Worm (Caenorhabditis elegans) whole organism, early embryonic: Measurements from ENCODE around the gene ulp-1.

Experiments
- B0310.2 ChIP-seq: sonication (generic microtip); optimal IDR thresholded peaks from 2 replicates; lab custom pipeline; 2016; ENCODE audit warnings: mild to moderate bottlenecking, missing genetic modification characterization, missing compliant biosample characterization
- F13C5.2 ChIP-seq: sonication (generic microtip); optimal IDR thresholded peaks from 2 replicates; lab custom pipeline; 2017; ENCODE audit warnings: mild to moderate bottlenecking, missing genetic modification characterization, inconsistent platforms, missing compliant biosample characterization
- aly-1 ChIP-seq: sonication (generic microtip); optimal IDR thresholded peaks from 2 replicates; lab custom pipeline; 2016; ENCODE audit warnings: missing genetic modification characterization, missing compliant biosample characterization
- ama-1 ChIP-seq: fragments of 150-350 bp; optimal IDR thresholded peaks from 2 replicates; lab custom pipeline; 2014
- ceh-13 ChIP-seq: fragments of 200-800 bp; sonication (Bioruptor generic); optimal IDR thresholded peaks from 2 replicates; lab custom pipeline; 2018; ENCODE audit warnings: mild to moderate bottlenecking, missing genetic modification characterization, missing compliant biosample characterization
- ceh-36 ChIP-seq: sonication (generic microtip); optimal IDR thresholded peaks from 2 replicates; lab custom pipeline; 2016; ENCODE audit warnings: missing genetic modification characterization, inconsistent platforms, missing compliant biosample characterization
- ets-7 ChIP-seq: sonication (generic microtip); optimal IDR thresholded peaks from 2 replicates; lab custom pipeline; 2016; ENCODE audit warnings: missing genotype, missing genetic modification characterization, missing compliant biosample characterization
- flt-1 ChIP-seq: fragments of 200-800 bp; sonication (Bioruptor generic); IDR thresholded peaks from 2 replicates; pipeline ENCODE4 v1.3.6; 2022; ENCODE audit warnings: missing genetic modification characterization, missing compliant biosample characterization
- hmbx-1 ChIP-seq: sonication (generic microtip); optimal IDR thresholded peaks from 2 replicates; lab custom pipeline; 2016; ENCODE audit warnings: mild to moderate bottlenecking, missing genetic modification characterization, missing compliant biosample characterization
- hmg-4 ChIP-seq: fragments of 200-800 bp; sonication (Bioruptor generic); optimal IDR thresholded peaks from 2 replicates; lab custom pipeline; 2018; ENCODE audit warnings: mild to moderate bottlenecking, missing genetic modification characterization, missing compliant biosample characterization
- hnd-1 ChIP-seq: sonication (generic microtip); optimal IDR thresholded peaks from 2 replicates; lab custom pipeline; 2016; ENCODE audit warnings: missing genetic modification characterization, missing compliant biosample characterization
- pes-1 ChIP-seq: fragments of 200-800 bp; sonication (Bioruptor generic); IDR thresholded peaks from 2 replicates; pipeline ENCODE4 v1.3.6; 2022; ENCODE audit warnings: missing genetic modification reagents, missing genetic modification characterization, missing compliant biosample characterization
- scrt-1 ChIP-seq: fragments of 200-800 bp; sonication (Bioruptor generic); IDR thresholded peaks from 2 replicates; pipeline ENCODE4 v1.3.6; 2022; ENCODE audit warnings: missing genetic modification characterization, missing compliant biosample characterization
- sea-1 ChIP-seq: fragments of 200-800 bp; sonication (Bioruptor generic); conservative IDR thresholded peaks from 2 replicates; pipeline ENCODE4 v1.3.6; 2022; ENCODE audit warnings: missing genetic modification characterization, missing compliant biosample characterization
- tbx-11 ChIP-seq: fragments of 200-800 bp; sonication (Bioruptor generic); IDR thresholded peaks from 2 replicates; pipeline ENCODE4 v1.3.6; 2022; ENCODE audit warnings: missing genetic modification characterization, missing compliant biosample characterization
- tbx-37 ChIP-seq: fragments of 200-800 bp; sonication (Bioruptor generic); conservative IDR thresholded peaks from 2 replicates; pipeline ENCODE4 v1.3.6; 2022; ENCODE audit warnings: missing genetic modification reagents, missing genetic modification characterization, missing compliant biosample characterization
- tra-4 ChIP-seq: sonication (generic microtip); optimal IDR thresholded peaks from 2 replicates; lab custom pipeline; 2017; ENCODE audit warnings: missing genetic modification characterization, missing compliant biosample characterization

Gene ulp-1

ce11 chrIII:5193266-5193665 lies 23.7 kb upstream of the ulp-1 start:
- TF ChIP-seq ceh-13 (GFP tag; lab: Kevin White, UChicago) (no peak), tbx-11 (GFP tag; lab: Robert Waterston, UW) (no peak), tra-4 (no peak), F13C5.2 (tag; lab: Kevin White, UChicago) (no peak)

ce11 chrIII:5190671-5191174 lies 21.1 kb upstream of the ulp-1 start, which contains the start of gene hira-1:
Gene hira-1 (plus strand): TSS chrIII:5191124.
- TF ChIP-seq ceh-13 (GFP tag; lab: Kevin White, UChicago) (no peak), pes-1 (GFP tag; lab: Robert Waterston, UW) (no peak), hnd-1 (tag; lab: Kevin White, UChicago) (no peak), tra-4 (no peak), aly-1 (no peak), hmbx-1 (tag; lab: Kevin White, UChicago) (no peak), ceh-36 (tag; lab: Kevin White, UChicago) (no peak), flt-1 (GFP tag; lab: Robert Waterston, UW) (no peak), ets-7 (tag; lab: Kevin White, UChicago) (no peak), F13C5.2 (tag; lab: Kevin White, UChicago) (no peak), hmg-4 (GFP tag; lab: Kevin White, UChicago) (no peak), tbx-37 (GFP tag; lab: Robert Waterston, UW) (no peak), sea-1 (no peak), B0310.2 (tag; lab: Kevin White, UChicago) (no peak), scrt-1 (GFP tag; lab: Robert Waterston, UW) (no peak)

- no peak for TF ChIP-seq scrt-1 (GFP tag; lab: Robert Waterston, UW)
- TF ChIP-seq hnd-1 (tag; lab: Kevin White, UChicago): no peak
- TF ChIP-seq hmbx-1 (tag; lab: Kevin White, UChicago): no peak
- no peak for TF ChIP-seq F13C5.2 (tag; lab: Kevin White, UChicago)
- TF ChIP-seq sea-1: no peak
- TF ChIP-seq ceh-36 (tag; lab: Kevin White, UChicago): no peak
- no peak for TF ChIP-seq ets-7 (tag; lab: Kevin White, UChicago)
- no peak for TF ChIP-seq tbx-11 (GFP tag; lab: Robert Waterston, UW)
- no peak for TF ChIP-seq tbx-37 (GFP tag; lab: Robert Waterston, UW)
- TF ChIP-seq tra-4: no peak
- no peak for TF ChIP-seq aly-1
- TF ChIP-seq ceh-13 (GFP tag; lab: Kevin White, UChicago): no peak
- TF ChIP-seq hmg-4 (GFP tag; lab: Kevin White, UChicago): no peak
- no peak for TF ChIP-seq pes-1 (GFP tag; lab: Robert Waterston, UW)
- TF ChIP-seq flt-1 (GFP tag; lab: Robert Waterston, UW): no peak
These were observed 20.6 kb upstream of the ulp-1 start for ce11 chrIII:5190179-5190578.

ce11 chrIII:5188426-5188825 lies 18.8 kb upstream of the ulp-1 start, which contains the start of gene K10D2.8:
Gene K10D2.8 (plus strand): TSS chrIII:5188726.
- no peak for TF ChIP-seq ama-1 (lab: Kevin White, UChicago)
- no peak for TF ChIP-seq sea-1
- TF ChIP-seq B0310.2 (tag; lab: Kevin White, UChicago): no peak
- no peak for TF ChIP-seq scrt-1 (GFP tag; lab: Robert Waterston, UW)
- TF ChIP-seq ceh-13 (GFP tag; lab: Kevin White, UChicago): no peak
- TF ChIP-seq hnd-1 (tag; lab: Kevin White, UChicago): no peak
- TF ChIP-seq ets-7 (tag; lab: Kevin White, UChicago): no peak
- no peak for TF ChIP-seq hmbx-1 (tag; lab: Kevin White, UChicago)

- TF ChIP-seq flt-1 (GFP tag; lab: Robert Waterston, UW) (no peak), tbx-11 (GFP tag; lab: Robert Waterston, UW) (no peak), tbx-37 (GFP tag; lab: Robert Waterston, UW) (no peak), ceh-13 (GFP tag; lab: Kevin White, UChicago) (no peak), B0310.2 (tag; lab: Kevin White, UChicago) (no peak), tra-4 (no peak), scrt-1 (GFP tag; lab: Robert Waterston, UW) (no peak), F13C5.2 (tag; lab: Kevin White, UChicago) (no peak), pes-1 (GFP tag; lab: Robert Waterston, UW) (no peak), aly-1 (no peak), hmg-4 (GFP tag; lab: Kevin White, UChicago) (no peak), sea-1 (no peak)
These were observed 16.0 kb upstream of the ulp-1 start, which contains the start of gene pup-2 for ce11 chrIII:5185620-5186019. Gene pup-2 (plus strand): TSS chrIII:5185920.

ce11 chrIII:5183372-5183771 lies 13.8 kb upstream of the ulp-1 start:
- TF ChIP-seq sea-1 (no peak), pes-1 (GFP tag; lab: Robert Waterston, UW) (no peak), tra-4 (no peak), F13C5.2 (tag; lab: Kevin White, UChicago) (no peak), ceh-36 (tag; lab: Kevin White, UChicago) (no peak), hmbx-1 (tag; lab: Kevin White, UChicago) (no peak)

- TF ChIP-seq tbx-37 (GFP tag; lab: Robert Waterston, UW) (no peak), F13C5.2 (tag; lab: Kevin White, UChicago) (no peak), aly-1 (no peak), pes-1 (GFP tag; lab: Robert Waterston, UW) (no peak), ama-1 (lab: Kevin White, UChicago) (no peak), hmbx-1 (tag; lab: Kevin White, UChicago) (no peak), flt-1 (GFP tag; lab: Robert Waterston, UW) (no peak)
These were observed 12.0 kb upstream of the ulp-1 start for ce11 chrIII:5181641-5182040.

- TF ChIP-seq scrt-1 (GFP tag; lab: Robert Waterston, UW): no peak
- no peak for TF ChIP-seq B0310.2 (tag; lab: Kevin White, UChicago)
- TF ChIP-seq hmbx-1 (tag; lab: Kevin White, UChicago): no peak
- no peak for TF ChIP-seq tra-4
- TF ChIP-seq flt-1 (GFP tag; lab: Robert Waterston, UW): no peak
- TF ChIP-seq hmg-4 (GFP tag; lab: Kevin White, UChicago): no peak
- no peak for TF ChIP-seq ceh-13 (GFP tag; lab: Kevin White, UChicago)
- TF ChIP-seq ama-1 (lab: Kevin White, UChicago): no peak
- TF ChIP-seq tbx-11 (GFP tag; lab: Robert Waterston, UW): no peak
- TF ChIP-seq hnd-1 (tag; lab: Kevin White, UChicago): no peak
- TF ChIP-seq sea-1: no peak
- no peak for TF ChIP-seq ets-7 (tag; lab: Kevin White, UChicago)
- TF ChIP-seq F13C5.2 (tag; lab: Kevin White, UChicago): no peak
- no peak for TF ChIP-seq aly-1
- TF ChIP-seq pes-1 (GFP tag; lab: Robert Waterston, UW): no peak
- no peak for TF ChIP-seq ceh-36 (tag; lab: Kevin White, UChicago)
- TF ChIP-seq tbx-37 (GFP tag; lab: Robert Waterston, UW): no peak
These were observed 11.6 kb upstream of the ulp-1 start for ce11 chrIII:5181217-5181616.
